Worm (Caenorhabditis elegans) whole organism, L1 larva: ENCODE results near the gene srbc-37.

Experiments
- C04F5.9 ChIP-seq: sonication (generic microtip); optimal IDR thresholded peaks from 2 replicates; lab custom pipeline; 2016; ENCODE audit warnings: missing genetic modification characterization, missing compliant biosample characterization
- C34B4.2 ChIP-seq: sonication (generic microtip); optimal IDR thresholded peaks from 2 replicates; lab custom pipeline; 2017; ENCODE audit warnings: mild to moderate bottlenecking, missing genetic modification characterization, missing compliant biosample characterization
- F16B12.6 ChIP-seq: fragments of 150-350 bp; optimal IDR thresholded peaks from 2 replicates; lab custom pipeline; 2014; ENCODE audit warnings: missing biosample characterization, missing genetic modification characterization
- blmp-1 ChIP-seq: fragments of 150-350 bp; optimal IDR thresholded peaks from 2 replicates; lab custom pipeline; 2014; ENCODE audit warnings: missing biosample characterization, missing genetic modification characterization
- ceh-63 ChIP-seq: fragments of 200-800 bp; sonication (Bioruptor generic); optimal IDR thresholded peaks from 2 replicates; lab custom pipeline; 2018; ENCODE audit warnings: mild to moderate bottlenecking, missing genetic modification characterization, missing compliant biosample characterization
- ceh-88 ChIP-seq: fragments of 200-800 bp; sonication (Bioruptor generic); IDR thresholded peaks from 2 replicates; pipeline ENCODE4 v1.3.6; 2022; ENCODE audit warnings: missing genetic modification characterization, missing compliant biosample characterization
- dpl-1 ChIP-seq, 3 experiments: fragments of 150-350 bp in 2 of 3; sonication (generic microtip) in 1 of 3; optimal IDR thresholded peaks; 2 replicates each; lab custom pipeline; 2014 to 2017; ENCODE audit warnings: missing biosample characterization in 3 of 3, missing genetic modification characterization in 3 of 3, missing genetic modification reagents in 3 of 3
- dsc-1 ChIP-seq: sonication (generic microtip); optimal IDR thresholded peaks from 2 replicates; lab custom pipeline; 2016; ENCODE audit warnings: mild to moderate bottlenecking, missing genetic modification characterization, missing compliant biosample characterization
- efl-1 ChIP-seq, 4 experiments: fragments of 150-350 bp; optimal IDR thresholded peaks in 3 of 4; peaks in 1 of 4; 1 replicate in 1 of 4; 2 replicates in 3 of 4; lab custom pipeline; 2014; ENCODE audit warnings: missing biosample characterization in 2 of 4, missing genetic modification characterization in 2 of 4, missing genetic modification reagents in 2 of 4
- egl-13 ChIP-seq: sonication (generic microtip); optimal IDR thresholded peaks from 2 replicates; lab custom pipeline; 2016; ENCODE audit warnings: missing genotype, missing genetic modification reagents, missing genetic modification characterization, missing compliant biosample characterization
- elt-2 ChIP-seq: sonication (generic microtip); optimal IDR thresholded peaks from 2 replicates; lab custom pipeline; 2016; ENCODE audit warnings: missing genetic modification characterization, mild to moderate bottlenecking, inconsistent platforms, missing compliant biosample characterization, missing genetic modification reagents
- elt-3 ChIP-seq, 6 experiments: fragments of 150-350 bp in 1 of 6; sonication (generic microtip); optimal IDR thresholded peaks; 2 replicates each; lab custom pipeline; 2017 to 2018; ENCODE audit warnings: missing biosample characterization in 6 of 6, missing genetic modification characterization in 6 of 6, inconsistent platforms in 1 of 6
- ets-5 ChIP-seq: fragments of 200-800 bp; sonication (Bioruptor generic); IDR thresholded peaks from 2 replicates; pipeline ENCODE4 v1.3.6; 2022; ENCODE audit warnings: missing genetic modification characterization, missing compliant biosample characterization
- fkh-4 ChIP-seq: sonication (generic microtip); optimal IDR thresholded peaks from 2 replicates; lab custom pipeline; 2016; ENCODE audit warnings: missing compliant biosample characterization, missing genetic modification characterization, borderline replicate concordance
- grh-1 ChIP-seq: fragments of 200-800 bp; sonication (Bioruptor generic); IDR thresholded peaks from 2 replicates; pipeline ENCODE4 v1.3.6; 2022; ENCODE audit warnings: missing genetic modification reagents, missing genetic modification characterization, missing compliant biosample characterization
- hlh-4 ChIP-seq: sonication (generic microtip); optimal IDR thresholded peaks from 2 replicates; lab custom pipeline; 2016; ENCODE audit warnings: mild to moderate bottlenecking, missing genetic modification characterization, missing compliant biosample characterization
- lin-14 ChIP-seq: fragments of 200-800 bp; sonication (Bioruptor generic); optimal IDR thresholded peaks from 2 replicates; lab custom pipeline; 2018; ENCODE audit warnings: mild to moderate bottlenecking, missing genetic modification characterization, moderate library complexity, missing compliant biosample characterization
- lir-3 ChIP-seq: sonication (generic microtip); optimal IDR thresholded peaks from 2 replicates; lab custom pipeline; 2016; ENCODE audit warnings: mild to moderate bottlenecking, missing genetic modification characterization, moderate library complexity, missing compliant biosample characterization; ENCODE audit not compliant: poor library complexity
- lsy-2 ChIP-seq, 2 experiments: fragments of 150-350 bp; optimal IDR thresholded peaks; 2 replicates each; lab custom pipeline; 2014; ENCODE audit warnings: missing biosample characterization in 2 of 2, missing genetic modification characterization in 2 of 2
- nhr-12 ChIP-seq: sonication (generic microtip); optimal IDR thresholded peaks from 2 replicates; lab custom pipeline; 2017; ENCODE audit warnings: missing biosample characterization, missing genetic modification characterization
- nhr-19 ChIP-seq: fragments of 200-800 bp; sonication (Bioruptor generic); conservative IDR thresholded peaks from 2 replicates; pipeline ENCODE4 v1.3.6; 2022; ENCODE audit warnings: missing genetic modification characterization, missing compliant biosample characterization
- nhr-20 ChIP-seq: sonication (generic microtip); optimal IDR thresholded peaks from 2 replicates; lab custom pipeline; 2016; ENCODE audit warnings: mild to moderate bottlenecking, missing genetic modification characterization, missing compliant biosample characterization
- nhr-47 ChIP-seq: sonication (generic microtip); optimal IDR thresholded peaks from 2 replicates; lab custom pipeline; 2016; ENCODE audit warnings: mild to moderate bottlenecking, missing genetic modification characterization, moderate library complexity, missing compliant biosample characterization
- nhr-76 ChIP-seq: sonication (generic microtip); optimal IDR thresholded peaks from 2 replicates; lab custom pipeline; 2017; ENCODE audit warnings: missing biosample characterization, missing genetic modification characterization
- nhr-77 ChIP-seq: fragments of 150-350 bp; optimal IDR thresholded peaks from 2 replicates; lab custom pipeline; 2014; ENCODE audit warnings: missing biosample characterization, missing genetic modification characterization
- pag-3 ChIP-seq: sonication (generic microtip); optimal IDR thresholded peaks from 2 replicates; lab custom pipeline; 2017; ENCODE audit warnings: missing genetic modification characterization, mild to moderate bottlenecking, missing compliant biosample characterization, antibody characterized with exemption, borderline replicate concordance; ENCODE audit not compliant: insufficient read depth
- pax-3 ChIP-seq: fragments of 200-800 bp; sonication (Bioruptor generic); optimal IDR thresholded peaks from 2 replicates; lab custom pipeline; 2018; ENCODE audit warnings: mild to moderate bottlenecking, missing genetic modification characterization, moderate library complexity, missing compliant biosample characterization
- skn-1 ChIP-seq: fragments of 150-350 bp; optimal IDR thresholded peaks from 2 replicates; lab custom pipeline; 2014; ENCODE audit warnings: missing biosample characterization, missing genetic modification characterization
- snpc-4 ChIP-seq: fragments of 150-350 bp; optimal IDR thresholded peaks from 2 replicates; lab custom pipeline; 2014; ENCODE audit warnings: missing biosample characterization, missing genetic modification characterization
- snu-23 ChIP-seq: sonication (generic microtip); optimal IDR thresholded peaks from 2 replicates; lab custom pipeline; 2016; ENCODE audit warnings: missing genetic modification characterization, missing compliant biosample characterization
- sox-4 ChIP-seq: sonication (generic microtip); optimal IDR thresholded peaks from 2 replicates; lab custom pipeline; 2016; ENCODE audit warnings: missing genetic modification characterization, missing compliant biosample characterization
- sptf-1 ChIP-seq: fragments of 150-350 bp; optimal IDR thresholded peaks from 2 replicates; lab custom pipeline; 2014; ENCODE audit warnings: missing biosample characterization, missing genetic modification characterization
- sup-37 ChIP-seq: fragments of 200-800 bp; sonication (Bioruptor generic); optimal IDR thresholded peaks from 2 replicates; lab custom pipeline; 2018; ENCODE audit warnings: mild to moderate bottlenecking, missing genetic modification characterization, missing compliant biosample characterization
- tbx-2 ChIP-seq: sonication (generic microtip); optimal IDR thresholded peaks from 2 replicates; lab custom pipeline; 2016; ENCODE audit warnings: missing genetic modification characterization, missing compliant biosample characterization
- unc-130 ChIP-seq: fragments of 150-350 bp; optimal IDR thresholded peaks from 2 replicates; lab custom pipeline; 2017; ENCODE audit warnings: missing biosample characterization, missing genetic modification characterization, inconsistent platforms
- unc-30 ChIP-seq: sonication (generic microtip); optimal IDR thresholded peaks from 2 replicates; lab custom pipeline; 2017; ENCODE audit warnings: missing biosample characterization, missing genetic modification characterization
- unc-62 ChIP-seq: fragments of 150-350 bp; optimal IDR thresholded peaks from 2 replicates; lab custom pipeline; 2014; ENCODE audit warnings: missing biosample characterization, missing genetic modification reagents, missing genetic modification characterization
- unc-98 ChIP-seq: fragments of 200-800 bp; sonication (Bioruptor generic); IDR thresholded peaks from 2 replicates; pipeline ENCODE4 v1.3.6; 2022; ENCODE audit warnings: missing genetic modification characterization, missing compliant biosample characterization
- vab-15 ChIP-seq: sonication (generic microtip); optimal IDR thresholded peaks from 2 replicates; lab custom pipeline; 2017; ENCODE audit warnings: missing genotype, mild to moderate bottlenecking, missing genetic modification characterization, missing compliant biosample characterization
- zag-1 ChIP-seq: fragments of 150-350 bp; optimal IDR thresholded peaks from 2 replicates; lab custom pipeline; 2014; ENCODE audit warnings: missing biosample characterization, missing genetic modification characterization
- zip-4 ChIP-seq: fragments of 200-800 bp; sonication (Bioruptor generic); optimal IDR thresholded peaks from 2 replicates; lab custom pipeline; 2018; ENCODE audit warnings: mild to moderate bottlenecking, missing genetic modification characterization, moderate library complexity, missing compliant biosample characterization
- ztf-4 ChIP-seq: fragments of 150-350 bp; optimal IDR thresholded peaks from 2 replicates; lab custom pipeline; 2014; ENCODE audit warnings: missing biosample characterization, missing genetic modification characterization

The srbc-37 gene

ce11 chrV:726573-727483 lies 24.5 kb downstream of the srbc-37 start (continued):
- no peak for TF ChIP-seq dsc-1
- TF ChIP-seq blmp-1 (tag; lab: Kevin White, UChicago), result no peak
- peak; percentile 21 for TF ChIP-seq ztf-4 (tag; lab: Kevin White, UChicago)
- no peak for TF ChIP-seq pag-3
- no peak for TF ChIP-seq nhr-76 (tag; lab: Kevin White, UChicago)
- no peak for TF ChIP-seq sox-4 (tag; lab: Kevin White, UChicago)
- TF ChIP-seq zag-1 (tag; lab: Kevin White, UChicago), result no peak
- TF ChIP-seq grh-1 (GFP tag; lab: Robert Waterston, UW), result no peak
- TF ChIP-seq unc-62 (GFP tag; lab: Kevin White, UChicago), result no peak
- no peak for TF ChIP-seq F16B12.6 (tag; lab: Kevin White, UChicago)
- no peak for TF ChIP-seq hlh-4 (tag; lab: Kevin White, UChicago)
- peak; percentile 31 for TF ChIP-seq lin-14 (GFP tag; lab: Kevin White, UChicago)
- peak in 4 of 6 experiments; percentile 14 to 71 (median 27) for TF ChIP-seq elt-3 (tag; optimal IDR thresholded peaks at IDR 0.05; lab: Kevin White, UChicago)
- TF ChIP-seq unc-98, result no peak
- peak; percentile 22 for TF ChIP-seq pax-3 (tag; lab: Kevin White, UChicago)
- TF ChIP-seq elt-2, result peak; percentile 17
- no peak for TF ChIP-seq lir-3
- TF ChIP-seq tbx-2, result no peak
- no peak for TF ChIP-seq nhr-47 (tag; lab: Kevin White, UChicago)
- TF ChIP-seq nhr-12 (tag; lab: Kevin White, UChicago), result no peak
- no peak for TF ChIP-seq zip-4 (GFP tag; lab: Kevin White, UChicago)
- TF ChIP-seq fkh-4, result no peak
- no peak for TF ChIP-seq sup-37
- TF ChIP-seq ceh-88 (GFP tag; lab: Robert Waterston, UW), result peak; percentile 45
- TF ChIP-seq lsy-2 (tag; optimal IDR thresholded peaks at IDR 0.05; lab: Kevin White, UChicago), result peak in 1 of 2 experiments; percentile 25
- peak; percentile 7 for TF ChIP-seq nhr-20 (tag; lab: Kevin White, UChicago)
- TF ChIP-seq unc-130 (tag; lab: Kevin White, UChicago), result peak; percentile 10
- no peak for TF ChIP-seq skn-1 (tag; lab: Kevin White, UChicago)
- no peak for TF ChIP-seq C34B4.2 (tag; lab: Kevin White, UChicago)
- peak; percentile 7 for TF ChIP-seq nhr-19 (GFP tag; lab: Robert Waterston, UW)
- TF ChIP-seq vab-15, result no peak
- no peak for TF ChIP-seq nhr-77 (tag; lab: Kevin White, UChicago)
- TF ChIP-seq sptf-1 (tag; lab: Kevin White, UChicago), result no peak
- TF ChIP-seq egl-13 (tag; lab: Kevin White, UChicago), result no peak
- no peak for TF ChIP-seq dpl-1 (GFP tag; optimal IDR thresholded peaks at IDR 0.05; lab: Kevin White, UChicago)
- no peak for TF ChIP-seq efl-1 (optimal IDR thresholded peaks at IDR 0.05; lab: Kevin White, UChicago)
- TF ChIP-seq efl-1 (GFP tag; optimal IDR thresholded peaks at IDR 0.05 in 1 of 2; lab: Kevin White, UChicago), result peak in 1 of 2 experiments; percentile 92
- TF ChIP-seq snu-23 (GFP tag; lab: Kevin White, UChicago), result peak; percentile 22
- no peak for TF ChIP-seq ets-5 (GFP tag; lab: Robert Waterston, UW)
- no peak for TF ChIP-seq C04F5.9 (tag; lab: Kevin White, UChicago)
- TF ChIP-seq unc-30 (tag; lab: Kevin White, UChicago), result no peak
- TF ChIP-seq ceh-63 (GFP tag; lab: Kevin White, UChicago), result no peak
- TF ChIP-seq snpc-4, result no peak
